Worm (Caenorhabditis elegans) whole organism, young adult: ENCODE results near the gene B0303.7.
A peak's percentile ranks its signal among the peaks of the same experiment; 100 is the strongest.

ENCODE experiments used
- B0261.1 ChIP-seq: sonication (generic microtip); optimal IDR thresholded peaks from 2 replicates; lab custom pipeline; 2016; ENCODE audit warnings: mild to moderate bottlenecking, missing genetic modification characterization, moderate library complexity, missing compliant biosample characterization
- B0336.3 ChIP-seq: fragments of 200-800 bp; sonication (Bioruptor generic); IDR thresholded peaks from 2 replicates; pipeline ENCODE4 v1.3.6; 2022; ENCODE audit warnings: missing genetic modification characterization, missing compliant biosample characterization
- C17E4.6 ChIP-seq: fragments of 200-800 bp; sonication (Bioruptor generic); IDR thresholded peaks from 2 replicates; pipeline ENCODE4 v1.3.6; 2022; ENCODE audit warnings: missing genetic modification reagents, missing genetic modification characterization, missing compliant biosample characterization
- F22D6.2 ChIP-seq: sonication (generic microtip); optimal IDR thresholded peaks from 2 replicates; lab custom pipeline; 2016; ENCODE audit warnings: mild to moderate bottlenecking, missing genetic modification characterization, missing compliant biosample characterization
- F37B4.10 ChIP-seq: fragments of 200-800 bp; sonication (Bioruptor generic); IDR thresholded peaks from 2 replicates; pipeline ENCODE4 v1.3.6; 2022; ENCODE audit warnings: missing genetic modification characterization, missing compliant biosample characterization
- K11D2.4 ChIP-seq: fragments of 200-800 bp; sonication (Bioruptor generic); IDR thresholded peaks from 2 replicates; pipeline ENCODE4 v1.3.6; 2022; ENCODE audit warnings: missing genetic modification reagents, missing genetic modification characterization, missing compliant biosample characterization
- T07F8.4 ChIP-seq: sonication (generic microtip); optimal IDR thresholded peaks from 2 replicates; lab custom pipeline; 2016; ENCODE audit warnings: mild to moderate bottlenecking, missing genetic modification characterization, moderate library complexity, missing compliant biosample characterization
- Y53G8AR.9 ChIP-seq: fragments of 200-800 bp; sonication (Bioruptor generic); conservative IDR thresholded peaks from 2 replicates; pipeline ENCODE4 v1.3.6; 2022; ENCODE audit warnings: missing genetic modification reagents, missing genetic modification characterization, missing compliant biosample characterization
- ZK185.1 ChIP-seq: sonication (generic microtip); optimal IDR thresholded peaks from 2 replicates; lab custom pipeline; 2016; ENCODE audit warnings: mild to moderate bottlenecking, missing genetic modification characterization, missing compliant biosample characterization; ENCODE audit not compliant: poor library complexity, severe bottlenecking
- akir-1 ChIP-seq: fragments of 200-800 bp; sonication (Bioruptor generic); optimal IDR thresholded peaks from 2 replicates; lab custom pipeline; 2018; ENCODE audit warnings: mild to moderate bottlenecking, missing genetic modification characterization, moderate library complexity, missing compliant biosample characterization
- atf-7 ChIP-seq: sonication (generic microtip); optimal IDR thresholded peaks from 2 replicates; lab custom pipeline; 2017; ENCODE audit warnings: mild to moderate bottlenecking, missing genetic modification characterization, missing compliant biosample characterization
- attf-5 ChIP-seq: fragments of 200-800 bp; sonication (Bioruptor generic); optimal IDR thresholded peaks from 2 replicates; lab custom pipeline; 2018; ENCODE audit warnings: mild to moderate bottlenecking, missing genetic modification characterization, missing compliant biosample characterization
- cebp-1 ChIP-seq, 2 experiments: fragments of 200-800 bp in 1 of 2; sonication (Bioruptor generic) in 1 of 2; sonication (generic microtip) in 1 of 2; IDR thresholded peaks in 1 of 2; optimal IDR thresholded peaks in 1 of 2; 2 replicates each; pipeline versions ENCODE4 v1.3.6 to Lab custom; 2017 to 2022; ENCODE audit warnings: missing compliant biosample characterization in 2 of 2, missing genetic modification characterization in 2 of 2, mild to moderate bottlenecking in 1 of 2, missing genetic modification reagents in 1 of 2, moderate library complexity in 1 of 2
- ceh-27 ChIP-seq: fragments of 200-800 bp; sonication (Bioruptor generic); optimal IDR thresholded peaks from 2 replicates; lab custom pipeline; 2018; ENCODE audit warnings: mild to moderate bottlenecking, missing genetic modification characterization, moderate library complexity, missing compliant biosample characterization
- ceh-58 ChIP-seq: fragments of 200-800 bp; sonication (Bioruptor generic); IDR thresholded peaks from 2 replicates; pipeline ENCODE4 v1.3.6; 2022; ENCODE audit warnings: missing genetic modification characterization, missing compliant biosample characterization
- ceh-79 ChIP-seq: sonication (generic microtip); optimal IDR thresholded peaks from 2 replicates; lab custom pipeline; 2017; ENCODE audit warnings: mild to moderate bottlenecking, missing genetic modification characterization, missing compliant biosample characterization
- dox-1 ChIP-seq: fragments of 200-800 bp; sonication (Bioruptor generic); IDR thresholded peaks from 2 replicates; pipeline ENCODE4 v1.3.6; 2022; ENCODE audit warnings: missing genetic modification reagents, missing genetic modification characterization, missing compliant biosample characterization
- dpff-1 ChIP-seq: sonication (generic microtip); optimal IDR thresholded peaks from 2 replicates; lab custom pipeline; 2017; ENCODE audit warnings: mild to moderate bottlenecking, missing genetic modification characterization, missing compliant biosample characterization
- ekl-4 ChIP-seq: fragments of 200-800 bp; sonication (Bioruptor generic); IDR thresholded peaks from 2 replicates; pipeline ENCODE4 v1.3.6; 2022; ENCODE audit warnings: missing genetic modification reagents, missing genetic modification characterization, missing compliant biosample characterization
- him-1 ChIP-seq: sonication (generic microtip); optimal IDR thresholded peaks from 2 replicates; lab custom pipeline; 2016; ENCODE audit warnings: missing genotype, missing genetic modification reagents, missing genetic modification characterization, missing compliant biosample characterization
- hmg-1.2 ChIP-seq: fragments of 200-800 bp; sonication (Bioruptor generic); IDR thresholded peaks from 2 replicates; pipeline ENCODE4 v1.3.6; 2022; ENCODE audit warnings: missing genetic modification reagents, missing genetic modification characterization, missing compliant biosample characterization
- hmg-20 ChIP-seq: fragments of 200-800 bp; sonication (Bioruptor generic); IDR thresholded peaks from 2 replicates; pipeline ENCODE4 v1.3.6; 2022; ENCODE audit warnings: missing genetic modification reagents, missing genetic modification characterization, missing compliant biosample characterization
- let-607 ChIP-seq, 2 experiments: fragments of 200-800 bp in 1 of 2; sonication (Bioruptor generic) in 1 of 2; sonication (generic microtip) in 1 of 2; optimal IDR thresholded peaks; 2 replicates each; lab custom pipeline; 2016 to 2018; ENCODE audit warnings: mild to moderate bottlenecking in 2 of 2, missing compliant biosample characterization in 2 of 2, missing genetic modification characterization in 2 of 2, moderate library complexity in 2 of 2, missing genotype in 1 of 2
- lin-54 ChIP-seq: fragments of 200-800 bp; sonication (Bioruptor generic); optimal IDR thresholded peaks from 2 replicates; lab custom pipeline; 2018; ENCODE audit warnings: mild to moderate bottlenecking, missing genetic modification characterization, missing compliant biosample characterization
- lir-1 ChIP-seq: fragments of 200-800 bp; sonication (Bioruptor generic); conservative IDR thresholded peaks from 2 replicates; pipeline ENCODE4 v1.3.6; 2022; ENCODE audit warnings: missing genetic modification reagents, missing genetic modification characterization, missing compliant biosample characterization
- lsl-1 ChIP-seq: fragments of 200-800 bp; sonication (Bioruptor generic); optimal IDR thresholded peaks from 2 replicates; lab custom pipeline; 2018; ENCODE audit warnings: mild to moderate bottlenecking, missing genetic modification characterization, moderate library complexity, missing compliant biosample characterization
- madf-6 ChIP-seq: fragments of 200-800 bp; sonication (Bioruptor generic); IDR thresholded peaks from 2 replicates; pipeline ENCODE4 v1.3.6; 2022; ENCODE audit warnings: missing genetic modification reagents, missing genetic modification characterization, missing compliant biosample characterization
- madf-8 ChIP-seq: fragments of 200-800 bp; sonication (Bioruptor generic); conservative IDR thresholded peaks from 2 replicates; pipeline ENCODE4 v1.3.6; 2022; ENCODE audit warnings: missing genetic modification reagents, missing genetic modification characterization, missing compliant biosample characterization
- mcd-1 ChIP-seq: fragments of 200-800 bp; sonication (Bioruptor generic); IDR thresholded peaks from 2 replicates; pipeline ENCODE4 v1.3.6; 2022; ENCODE audit warnings: missing genetic modification reagents, missing genetic modification characterization, missing compliant biosample characterization
- mes-4 ChIP-seq: sonication (generic microtip); optimal IDR thresholded peaks from 2 replicates; lab custom pipeline; 2016; ENCODE audit warnings: missing genotype, missing genetic modification characterization, missing compliant biosample characterization
- mxl-1 ChIP-seq: sonication (generic microtip); optimal IDR thresholded peaks from 2 replicates; lab custom pipeline; 2016; ENCODE audit warnings: missing genetic modification characterization, missing compliant biosample characterization
- nfya-2 ChIP-seq: fragments of 200-800 bp; sonication (Bioruptor generic); IDR thresholded peaks from 2 replicates; pipeline ENCODE4 v1.3.6; 2022; ENCODE audit warnings: missing genetic modification reagents, missing genetic modification characterization, missing compliant biosample characterization
- nhr-27 ChIP-seq: fragments of 200-800 bp; sonication (Bioruptor generic); optimal IDR thresholded peaks from 2 replicates; lab custom pipeline; 2018; ENCODE audit warnings: mild to moderate bottlenecking, missing genetic modification characterization, moderate library complexity, missing compliant biosample characterization
- nhr-80 ChIP-seq: sonication (generic microtip); optimal IDR thresholded peaks from 2 replicates; lab custom pipeline; 2016; ENCODE audit warnings: missing genetic modification characterization, missing compliant biosample characterization
- nhr-90 ChIP-seq: sonication (generic microtip); optimal IDR thresholded peaks from 2 replicates; lab custom pipeline; 2016; ENCODE audit warnings: missing genotype, mild to moderate bottlenecking, missing genetic modification characterization, missing compliant biosample characterization
- pha-4 ChIP-seq: fragments of 150-350 bp; sonication (generic microtip); optimal IDR thresholded peaks from 2 replicates; lab custom pipeline; 2014; ENCODE audit warnings: missing biosample characterization, missing genetic modification reagents, missing genetic modification characterization
- rcor-1 ChIP-seq: fragments of 200-800 bp; sonication (Bioruptor generic); IDR thresholded peaks from 2 replicates; pipeline ENCODE4 v1.3.6; 2022; ENCODE audit warnings: missing genetic modification reagents, missing genetic modification characterization, missing compliant biosample characterization
- repo-1 ChIP-seq: sonication (generic microtip); optimal IDR thresholded peaks from 2 replicates; lab custom pipeline; 2017; ENCODE audit warnings: mild to moderate bottlenecking, missing genetic modification characterization, missing compliant biosample characterization
- sea-2 ChIP-seq: fragments of 200-800 bp; sonication (Bioruptor generic); IDR thresholded peaks from 2 replicates; pipeline ENCODE4 v1.3.6; 2022; ENCODE audit warnings: missing genetic modification characterization, missing compliant biosample characterization
- snpc-1.3 ChIP-seq: sonication (generic microtip); optimal IDR thresholded peaks from 2 replicates; lab custom pipeline; 2017; ENCODE audit warnings: missing genetic modification characterization, mild to moderate bottlenecking, missing compliant biosample characterization, antibody characterized with exemption, moderate library complexity, missing genotype, missing genetic modification reagents; ENCODE audit not compliant: insufficient read depth
- snpc-4 ChIP-seq, 5 experiments: fragments of 150-350 bp in 1 of 5; sonication (generic microtip) in 4 of 5; optimal IDR thresholded peaks; 2 replicates each; lab custom pipeline; 2014 to 2018; ENCODE audit warnings: missing genetic modification characterization in 5 of 5, missing biosample characterization in 3 of 5, antibody characterized with exemption in 2 of 5, mild to moderate bottlenecking in 2 of 5, missing compliant biosample characterization in 2 of 5, missing genotype in 2 of 5, moderate library complexity in 2 of 5, missing genetic modification reagents in 1 of 5
- somi-1 ChIP-seq: fragments of 200-800 bp; sonication (Bioruptor generic); optimal IDR thresholded peaks from 2 replicates; lab custom pipeline; 2018; ENCODE audit warnings: mild to moderate bottlenecking, missing genetic modification characterization, missing compliant biosample characterization
- tlf-1 ChIP-seq: fragments of 200-800 bp; sonication (Bioruptor generic); optimal IDR thresholded peaks from 2 replicates; lab custom pipeline; 2018; ENCODE audit warnings: mild to moderate bottlenecking, missing genetic modification characterization, missing compliant biosample characterization
- unc-62 ChIP-seq: fragments of 150-350 bp; optimal IDR thresholded peaks from 2 replicates; lab custom pipeline; 2014; ENCODE audit warnings: missing biosample characterization, missing genetic modification reagents, missing genetic modification characterization
- ztf-18 ChIP-seq: sonication (generic microtip); optimal IDR thresholded peaks from 2 replicates; lab custom pipeline; 2016; ENCODE audit warnings: missing genotype, mild to moderate bottlenecking, missing genetic modification characterization, missing compliant biosample characterization
- ztf-22 ChIP-seq: fragments of 200-800 bp; sonication (Bioruptor generic); optimal IDR thresholded peaks from 2 replicates; lab custom pipeline; 2018; ENCODE audit warnings: mild to moderate bottlenecking, missing genetic modification characterization, moderate library complexity, missing compliant biosample characterization
- ztf-26 ChIP-seq: sonication (generic microtip); optimal IDR thresholded peaks from 2 replicates; lab custom pipeline; 2017; ENCODE audit warnings: missing genetic modification characterization, missing compliant biosample characterization
- ztf-28 ChIP-seq: fragments of 200-800 bp; sonication (Bioruptor generic); IDR thresholded peaks from 2 replicates; pipeline ENCODE4 v1.3.6; 2022; ENCODE audit warnings: missing genetic modification reagents, missing genetic modification characterization, missing compliant biosample characterization

Gene B0303.7

ce11 chrIII:8658367-8658761 lies 35.1 kb upstream of the B0303.7 start (continued):
- TF ChIP-seq unc-62 (GFP tag; lab: Kevin White, UChicago), result peak; percentile 35
- no peak for TF ChIP-seq pha-4
- no peak for TF ChIP-seq snpc-4 (GFP tag; optimal IDR thresholded peaks at IDR 0.05; lab: Kevin White, UChicago)
- peak in 3 of 4 experiments; percentile 52 to 64 (median 60) for TF ChIP-seq snpc-4 (tag; optimal IDR thresholded peaks at IDR 0.05; lab: Kevin White, UChicago)
- peak; percentile 80 for TF ChIP-seq F22D6.2
- no peak for TF ChIP-seq sea-2 (GFP tag; lab: Robert Waterston, UW)
- TF ChIP-seq cebp-1 (GFP tag; IDR thresholded peaks at IDR 0.05; lab: Robert Waterston, UW), result no peak
- peak; percentile 81 for TF ChIP-seq cebp-1 (tag; optimal IDR thresholded peaks at IDR 0.05; lab: Kevin White, UChicago)
- peak in 1 of 2 experiments; percentile 85 for TF ChIP-seq let-607 (tag; optimal IDR thresholded peaks at IDR 0.05; lab: Kevin White, UChicago)
- no peak for TF ChIP-seq lsl-1 (GFP tag; lab: Kevin White, UChicago)
- TF ChIP-seq ekl-4, result 0 out of 2 replicates have a peak, but pooled peaks have one; percentile 18
- peak; percentile 46; the same call in 1 of the 2 replicates for TF ChIP-seq mcd-1 (GFP tag; lab: Robert Waterston, UW)
- peak; percentile 93 for TF ChIP-seq ztf-26 (tag; lab: Kevin White, UChicago)
- no peak for TF ChIP-seq nfya-2 (GFP tag; lab: Robert Waterston, UW)
- peak; percentile 77 for TF ChIP-seq atf-7 (tag; lab: Kevin White, UChicago)
- peak; percentile 58 for TF ChIP-seq hmg-1.2 (GFP tag; lab: Robert Waterston, UW)
- TF ChIP-seq tlf-1 (GFP tag; lab: Kevin White, UChicago), result peak; percentile 86
- peak; percentile 74 for TF ChIP-seq K11D2.4 (GFP tag; lab: Robert Waterston, UW)
- TF ChIP-seq ZK185.1, result peak; percentile 39
- TF ChIP-seq nhr-27 (tag; lab: Kevin White, UChicago), result no peak
- TF ChIP-seq nhr-80, result peak; percentile 81
- TF ChIP-seq ztf-28 (GFP tag; lab: Robert Waterston, UW), result no peak
- no peak for TF ChIP-seq him-1 (tag; lab: Kevin White, UChicago)
- no peak for TF ChIP-seq mxl-1 (tag; lab: Kevin White, UChicago)
- no peak for TF ChIP-seq F37B4.10
- peak; percentile 52; the same call in 1 of the 2 replicates for TF ChIP-seq dox-1 (GFP tag; lab: Robert Waterston, UW)
- TF ChIP-seq akir-1, result no peak
- TF ChIP-seq madf-8 (GFP tag; lab: Robert Waterston, UW), result no peak
- peak; percentile 72 for TF ChIP-seq attf-5
- TF ChIP-seq ceh-27 (GFP tag; lab: Kevin White, UChicago), result peak; percentile 46
- peak; percentile 51 for TF ChIP-seq repo-1 (tag; lab: Kevin White, UChicago)
- no peak for TF ChIP-seq T07F8.4 (tag; lab: Kevin White, UChicago)
- no peak for TF ChIP-seq ceh-79 (tag; lab: Kevin White, UChicago)
- no peak for TF ChIP-seq rcor-1 (GFP tag; lab: Robert Waterston, UW)
- TF ChIP-seq ztf-22, result peak; percentile 64
- no peak for TF ChIP-seq hmg-20
- peak; percentile 9 for TF ChIP-seq B0261.1 (tag; lab: Kevin White, UChicago)
- TF ChIP-seq B0336.3, result peak; percentile 91
- no peak for TF ChIP-seq dpff-1
- TF ChIP-seq somi-1 (GFP tag; lab: Kevin White, UChicago), result peak; percentile 94
- peak; percentile 25 for TF ChIP-seq ztf-18 (tag; lab: Kevin White, UChicago)
- no peak for TF ChIP-seq madf-6 (GFP tag; lab: Robert Waterston, UW)
- no peak for TF ChIP-seq C17E4.6 (GFP tag; lab: Robert Waterston, UW)
- TF ChIP-seq lin-54, result peak; percentile 24
- 0 out of 2 replicates have a peak, but pooled peaks have one; percentile 48 for TF ChIP-seq Y53G8AR.9
- TF ChIP-seq ceh-58 (GFP tag; lab: Robert Waterston, UW), result no peak
- no peak for TF ChIP-seq mes-4 (tag; lab: Kevin White, UChicago)
- TF ChIP-seq lir-1 (GFP tag; lab: Robert Waterston, UW), result no peak
- TF ChIP-seq nhr-90 (tag; lab: Kevin White, UChicago), result peak; percentile 38
- no peak for TF ChIP-seq snpc-1.3 (tag; lab: Kevin White, UChicago)
